Fruit fly (Drosophila melanogaster): ENCODE results near the gene CG12590.

Gene CG12590

dm6 chr3R:5209481-5209880, 50.1 kb downstream of the CG12590 start (continued):
- TF ChIP-seq CG1233 (GFP tag; optimal IDR thresholded peaks at IDR 0.05) (no peak), CG15601 (tag; optimal IDR thresholded peaks at IDR 0.05) (peak; percentile 7), CG12219 (GFP tag; optimal IDR thresholded peaks at IDR 0.05) (peak; percentile 11), Hr78 (GFP tag; optimal IDR thresholded peaks at IDR 0.05) (no peak), fru (optimal IDR thresholded peaks at IDR 0.05) (no peak), grn (GFP tag; optimal IDR thresholded peaks at IDR 0.05) (no peak), Dek (tag; optimal IDR thresholded peaks at IDR 0.05) (no peak), zfh2 (GFP tag; optimal IDR thresholded peaks at IDR 0.05) (no peak), Ssrp (tag; optimal IDR thresholded peaks at IDR 0.05) (peak; percentile 55), CG10565 (GFP tag; optimal IDR thresholded peaks at IDR 0.05) (no peak), yki (optimal IDR thresholded peaks at IDR 0.05) (no peak), CG18764 (GFP tag; optimal IDR thresholded peaks at IDR 0.05) (no peak), CG2129 (GFP tag; IDR thresholded peaks at IDR 0.05; ENCODE audit: partially characterized antibody) (no peak), CG10321 (GFP tag; IDR thresholded peaks at IDR 0.05) (no peak), B-H1 (GFP tag; IDR thresholded peaks at IDR 0.05) (no peak; the same call in 1 of the 3 replicates), chm (GFP tag; IDR thresholded peaks at IDR 0.05) (0 out of 2 replicates have a peak, but pooled peaks have one; percentile 45), zen2 (GFP tag; IDR thresholded peaks at IDR 0.05; ENCODE audit: partially characterized antibody) (no peak), ase (GFP tag; IDR thresholded peaks at IDR 0.05) (no peak), Rfx (GFP tag; IDR thresholded peaks at IDR 0.05) (no peak), tap (tag; optimal IDR thresholded peaks at IDR 0.05) (peak; percentile 40), Abd-B (GFP tag; optimal IDR thresholded peaks at IDR 0.05) (no peak), Doc3 (GFP tag; IDR thresholded peaks at IDR 0.05; ENCODE audit: partially characterized antibody) (no peak), crp (GFP tag; optimal IDR thresholded peaks at IDR 0.05) (no peak), CG14860 (GFP tag; IDR thresholded peaks at IDR 0.05; ENCODE audit: partially characterized antibody) (no peak), zfh1 (GFP tag; IDR thresholded peaks at IDR 0.05) (peak; percentile 58; the same call in 1 of the 3 replicates), Eip74EF (GFP tag; optimal IDR thresholded peaks at IDR 0.05) (no peak), CG8924 (tag; optimal IDR thresholded peaks at IDR 0.05) (peak; percentile 15), CG8765 (GFP tag; IDR thresholded peaks at IDR 0.05) (no peak), CG2199 (GFP tag; IDR thresholded peaks at IDR 0.05) (no peak), CG18599 (GFP tag; optimal IDR thresholded peaks at IDR 0.05) (no peak), gem (tag; optimal IDR thresholded peaks at IDR 0.05) (peak; percentile 59), bab2 (GFP tag; optimal IDR thresholded peaks at IDR 0.05) (peak; percentile 36), disco-r (GFP tag; optimal IDR thresholded peaks at IDR 0.05) (no peak), Med (GFP tag) (peak; percentile 86), z (GFP tag; IDR thresholded peaks at IDR 0.05) (no peak), Fer1 (GFP tag; optimal IDR thresholded peaks at IDR 0.05) (no peak), CG17912 (GFP tag; optimal IDR thresholded peaks at IDR 0.05) (no peak), Mes4 (GFP tag; optimal IDR thresholded peaks at IDR 0.05) (no peak), Sry-δ (GFP tag; optimal IDR thresholded peaks at IDR 0.05) (peak; percentile 1), jigr1 (GFP tag; IDR thresholded peaks at IDR 0.05) (no peak), pzg (GFP tag; optimal IDR thresholded peaks at IDR 0.05) (no peak), ro (GFP tag; IDR thresholded peaks at IDR 0.05) (no peak), br (optimal IDR thresholded peaks at IDR 0.05) (no peak), Antp (GFP tag; optimal IDR thresholded peaks at IDR 0.05) (peak; percentile 36), gfzf (GFP tag; optimal IDR thresholded peaks at IDR 0.05) (no peak), E2f2 (GFP tag; IDR thresholded peaks at IDR 0.05) (no peak), corto (GFP tag; optimal IDR thresholded peaks at IDR 0.05) (no peak), Sry-β (GFP tag; optimal IDR thresholded peaks at IDR 0.05) (no peak), CG8478 (optimal IDR thresholded peaks at IDR 0.05) (no peak), CG9817 (tag; optimal IDR thresholded peaks at IDR 0.05) (no peak), Xrp1 (GFP tag; IDR thresholded peaks at IDR 0.05) (peak; percentile 52; the same call in 1 of the 2 replicates), CG5180 (GFP tag; optimal IDR thresholded peaks at IDR 0.05) (no peak)
